Worm (Caenorhabditis elegans) whole organism, L1 larva: ENCODE results near the gene T07A5.1.

Experiments used
- C16A3.4 ChIP-seq: fragments of 150-350 bp; optimal IDR thresholded peaks from 2 replicates; lab custom pipeline; 2014; ENCODE audit warnings: missing biosample characterization, missing genetic modification characterization
- F16B12.6 ChIP-seq: fragments of 150-350 bp; optimal IDR thresholded peaks from 2 replicates; lab custom pipeline; 2014; ENCODE audit warnings: missing biosample characterization, missing genetic modification characterization
- Y116A8C.19 ChIP-seq: sonication (generic microtip); optimal IDR thresholded peaks from 2 replicates; lab custom pipeline; 2016; ENCODE audit warnings: missing compliant biosample characterization, missing genetic modification characterization, borderline replicate concordance
- aha-1 ChIP-seq: fragments of 150-350 bp; optimal IDR thresholded peaks from 2 replicates; lab custom pipeline; 2014; ENCODE audit warnings: missing biosample characterization, missing genetic modification characterization
- alr-1 ChIP-seq: fragments of 200-800 bp; sonication (Bioruptor generic); optimal IDR thresholded peaks from 2 replicates; lab custom pipeline; 2018; ENCODE audit warnings: borderline replicate concordance, mild to moderate bottlenecking, missing genetic modification characterization, missing compliant biosample characterization
- aly-2 ChIP-seq: fragments of 150-350 bp; optimal IDR thresholded peaks from 2 replicates; lab custom pipeline; 2014; ENCODE audit warnings: missing biosample characterization, missing genetic modification characterization
- ceh-8 ChIP-seq: fragments of 200-800 bp; sonication (Bioruptor generic); optimal IDR thresholded peaks from 2 replicates; lab custom pipeline; 2018; ENCODE audit warnings: mild to moderate bottlenecking, missing genetic modification characterization, moderate library complexity, missing compliant biosample characterization
- ces-1 ChIP-seq: fragments of 150-350 bp; optimal IDR thresholded peaks from 2 replicates; lab custom pipeline; 2014; ENCODE audit warnings: missing biosample characterization, missing genetic modification reagents, missing genetic modification characterization
- dpl-1 ChIP-seq, 3 experiments: fragments of 150-350 bp in 2 of 3; sonication (generic microtip) in 1 of 3; optimal IDR thresholded peaks; 2 replicates each; lab custom pipeline; 2014 to 2017; ENCODE audit warnings: missing biosample characterization in 3 of 3, missing genetic modification characterization in 3 of 3, missing genetic modification reagents in 3 of 3
- efl-1 ChIP-seq, 4 experiments: fragments of 150-350 bp; optimal IDR thresholded peaks in 3 of 4; peaks in 1 of 4; 1 replicate in 1 of 4; 2 replicates in 3 of 4; lab custom pipeline; 2014; ENCODE audit warnings: missing biosample characterization in 2 of 4, missing genetic modification characterization in 2 of 4, missing genetic modification reagents in 2 of 4
- elt-2 ChIP-seq: sonication (generic microtip); optimal IDR thresholded peaks from 2 replicates; lab custom pipeline; 2016; ENCODE audit warnings: missing genetic modification characterization, mild to moderate bottlenecking, inconsistent platforms, missing compliant biosample characterization, missing genetic modification reagents
- fkh-4 ChIP-seq: sonication (generic microtip); optimal IDR thresholded peaks from 2 replicates; lab custom pipeline; 2016; ENCODE audit warnings: missing compliant biosample characterization, missing genetic modification characterization, borderline replicate concordance
- fkh-8 ChIP-seq: sonication (generic microtip); optimal IDR thresholded peaks from 2 replicates; lab custom pipeline; 2016; ENCODE audit warnings: mild to moderate bottlenecking, missing genetic modification characterization, missing compliant biosample characterization
- grh-1 ChIP-seq: fragments of 200-800 bp; sonication (Bioruptor generic); IDR thresholded peaks from 2 replicates; pipeline ENCODE4 v1.3.6; 2022; ENCODE audit warnings: missing genetic modification reagents, missing genetic modification characterization, missing compliant biosample characterization
- hlh-4 ChIP-seq: sonication (generic microtip); optimal IDR thresholded peaks from 2 replicates; lab custom pipeline; 2016; ENCODE audit warnings: mild to moderate bottlenecking, missing genetic modification characterization, missing compliant biosample characterization
- isw-1 ChIP-seq: fragments of 200-800 bp; sonication (Bioruptor generic); IDR thresholded peaks from 2 replicates; pipeline ENCODE4 v1.3.6; 2022; ENCODE audit warnings: missing genetic modification characterization, missing compliant biosample characterization
- lin-13 ChIP-seq: fragments of 150-350 bp; optimal IDR thresholded peaks from 2 replicates; lab custom pipeline; 2014; ENCODE audit warnings: missing biosample characterization, missing genetic modification reagents, missing genetic modification characterization
- lin-14 ChIP-seq: fragments of 200-800 bp; sonication (Bioruptor generic); optimal IDR thresholded peaks from 2 replicates; lab custom pipeline; 2018; ENCODE audit warnings: mild to moderate bottlenecking, missing genetic modification characterization, moderate library complexity, missing compliant biosample characterization
- lin-15B ChIP-seq: fragments of 150-350 bp; sonication (generic microtip); optimal IDR thresholded peaks from 3 replicates; lab custom pipeline; 2014; ENCODE audit warnings: missing biosample characterization, missing genetic modification characterization
- mdl-1 ChIP-seq, 2 experiments: fragments of 150-350 bp; optimal IDR thresholded peaks; 2 replicates each; lab custom pipeline; 2014 to 2017; ENCODE audit warnings: missing biosample characterization in 2 of 2, missing genetic modification characterization in 2 of 2, inconsistent platforms in 1 of 2
- mef-2 ChIP-seq: fragments of 150-350 bp; optimal IDR thresholded peaks from 2 replicates; lab custom pipeline; 2014; ENCODE audit warnings: missing biosample characterization, missing genetic modification characterization
- mep-1 ChIP-seq: fragments of 150-350 bp; optimal IDR thresholded peaks from 2 replicates; lab custom pipeline; 2014; ENCODE audit warnings: missing biosample characterization, missing genetic modification characterization
- nhr-12 ChIP-seq: sonication (generic microtip); optimal IDR thresholded peaks from 2 replicates; lab custom pipeline; 2017; ENCODE audit warnings: missing biosample characterization, missing genetic modification characterization
- nhr-19 ChIP-seq: fragments of 200-800 bp; sonication (Bioruptor generic); conservative IDR thresholded peaks from 2 replicates; pipeline ENCODE4 v1.3.6; 2022; ENCODE audit warnings: missing genetic modification characterization, missing compliant biosample characterization
- nhr-20 ChIP-seq: sonication (generic microtip); optimal IDR thresholded peaks from 2 replicates; lab custom pipeline; 2016; ENCODE audit warnings: mild to moderate bottlenecking, missing genetic modification characterization, missing compliant biosample characterization
- nhr-28 ChIP-seq: fragments of 150-350 bp; optimal IDR thresholded peaks from 2 replicates; lab custom pipeline; 2014; ENCODE audit warnings: missing biosample characterization, missing genetic modification characterization
- nhr-47 ChIP-seq: sonication (generic microtip); optimal IDR thresholded peaks from 2 replicates; lab custom pipeline; 2016; ENCODE audit warnings: mild to moderate bottlenecking, missing genetic modification characterization, moderate library complexity, missing compliant biosample characterization
- nhr-71 ChIP-seq: sonication (generic microtip); optimal IDR thresholded peaks from 2 replicates; lab custom pipeline; 2016; ENCODE audit warnings: mild to moderate bottlenecking, missing genetic modification characterization, moderate library complexity, missing compliant biosample characterization
- nhr-84 ChIP-seq: sonication (generic microtip); optimal IDR thresholded peaks from 2 replicates; lab custom pipeline; 2017; ENCODE audit warnings: missing biosample characterization, missing genetic modification characterization
- nhr-85 ChIP-seq: sonication (generic microtip); peaks from one replicate; lab custom pipeline; 2016; ENCODE audit warnings: missing genetic modification characterization, inconsistent platforms, missing compliant biosample characterization
- nhr-90 ChIP-seq: sonication (generic microtip); optimal IDR thresholded peaks from 2 replicates; lab custom pipeline; 2016; ENCODE audit warnings: mild to moderate bottlenecking, missing genetic modification characterization, missing compliant biosample characterization; ENCODE audit not compliant: poor library complexity
- pax-3 ChIP-seq: fragments of 200-800 bp; sonication (Bioruptor generic); optimal IDR thresholded peaks from 2 replicates; lab custom pipeline; 2018; ENCODE audit warnings: mild to moderate bottlenecking, missing genetic modification characterization, moderate library complexity, missing compliant biosample characterization
- snu-23 ChIP-seq: sonication (generic microtip); optimal IDR thresholded peaks from 2 replicates; lab custom pipeline; 2016; ENCODE audit warnings: missing genetic modification characterization, missing compliant biosample characterization
- sox-4 ChIP-seq: sonication (generic microtip); optimal IDR thresholded peaks from 2 replicates; lab custom pipeline; 2016; ENCODE audit warnings: missing genetic modification characterization, missing compliant biosample characterization
- sptf-1 ChIP-seq: fragments of 150-350 bp; optimal IDR thresholded peaks from 2 replicates; lab custom pipeline; 2014; ENCODE audit warnings: missing biosample characterization, missing genetic modification characterization
- tbx-2 ChIP-seq: sonication (generic microtip); optimal IDR thresholded peaks from 2 replicates; lab custom pipeline; 2016; ENCODE audit warnings: missing genetic modification characterization, missing compliant biosample characterization
- tlp-1 ChIP-seq: fragments of 150-350 bp; optimal IDR thresholded peaks from 2 replicates; lab custom pipeline; 2014; ENCODE audit warnings: missing biosample characterization, missing genetic modification characterization
- unc-130 ChIP-seq: fragments of 150-350 bp; optimal IDR thresholded peaks from 2 replicates; lab custom pipeline; 2017; ENCODE audit warnings: missing biosample characterization, missing genetic modification characterization, inconsistent platforms
- unc-62 ChIP-seq: fragments of 150-350 bp; optimal IDR thresholded peaks from 2 replicates; lab custom pipeline; 2014; ENCODE audit warnings: missing biosample characterization, missing genetic modification reagents, missing genetic modification characterization
- unc-86 ChIP-seq: sonication (generic microtip); optimal IDR thresholded peaks from 2 replicates; lab custom pipeline; 2016; ENCODE audit warnings: missing genetic modification characterization, missing compliant biosample characterization
- xbp-1 ChIP-seq: sonication (generic microtip); optimal IDR thresholded peaks from 2 replicates; lab custom pipeline; 2016; ENCODE audit warnings: missing genetic modification characterization, missing compliant biosample characterization
- zip-4 ChIP-seq: fragments of 200-800 bp; sonication (Bioruptor generic); optimal IDR thresholded peaks from 2 replicates; lab custom pipeline; 2018; ENCODE audit warnings: mild to moderate bottlenecking, missing genetic modification characterization, moderate library complexity, missing compliant biosample characterization
- ztf-11 ChIP-seq, 2 experiments: sonication (generic microtip); optimal IDR thresholded peaks; 2 replicates each; lab custom pipeline; 2016 to 2017; ENCODE audit warnings: missing genetic modification characterization in 2 of 2, missing biosample characterization in 1 of 2, missing compliant biosample characterization in 1 of 2
- ztf-4 ChIP-seq: fragments of 150-350 bp; optimal IDR thresholded peaks from 2 replicates; lab custom pipeline; 2014; ENCODE audit warnings: missing biosample characterization, missing genetic modification characterization

T07A5.1 gene

ce11 chrIII:10284214-10284613, 21.8 kb downstream of the T07A5.1 start (continued):
- TF ChIP-seq unc-130 (tag; lab: Kevin White, UChicago) (no peak), hlh-4 (no peak), dpl-1 (GFP tag; optimal IDR thresholded peaks at IDR 0.05; lab: Kevin White, UChicago) (peak in 2 of 3 experiments; percentile 25 to 33), ztf-4 (tag; lab: Kevin White, UChicago) (no peak), pax-3 (peak; percentile 53), elt-2 (tag; lab: Kevin White, UChicago) (no peak), nhr-71 (tag; lab: Kevin White, UChicago) (peak; percentile 80), tlp-1 (tag; lab: Kevin White, UChicago) (no peak), fkh-8 (peak; percentile 91), lin-14 (peak; percentile 98), snu-23 (GFP tag; lab: Kevin White, UChicago) (peak; percentile 37), efl-1 (optimal IDR thresholded peaks at IDR 0.05; lab: Kevin White, UChicago) (peak; percentile 43 to 45), efl-1 (GFP tag; optimal IDR thresholded peaks at IDR 0.05 in 1 of 2; lab: Kevin White, UChicago) (peak in 1 of 2 experiments; percentile 35), mef-2 (peak; percentile 8), aly-2 (tag; lab: Kevin White, UChicago) (no peak), aha-1 (tag; lab: Kevin White, UChicago) (no peak), xbp-1 (tag; lab: Kevin White, UChicago) (peak; percentile 49), ces-1 (peak; percentile 24), mep-1 (peak; percentile 13), lin-15B (tag; lab: Kevin White, UChicago) (no peak), nhr-19 (GFP tag; lab: Robert Waterston, UW) (0 out of 2 replicates have a peak, but pooled peaks have one; percentile 29), ceh-8 (GFP tag; lab: Kevin White, UChicago) (peak; percentile 13), tbx-2 (peak; percentile 68), nhr-90 (tag; lab: Kevin White, UChicago) (no peak), alr-1 (tag; lab: Kevin White, UChicago) (no peak), unc-86 (tag; lab: Kevin White, UChicago) (peak; percentile 82), fkh-4 (tag; lab: Kevin White, UChicago) (no peak), nhr-47 (tag; lab: Kevin White, UChicago) (peak; percentile 73), mdl-1 (tag; optimal IDR thresholded peaks at IDR 0.05; lab: Kevin White, UChicago) (peak in 1 of 2 experiments; percentile 39), nhr-12 (tag; lab: Kevin White, UChicago) (no peak), F16B12.6 (tag; lab: Kevin White, UChicago) (peak; percentile 4), isw-1 (GFP tag; lab: Robert Waterston, UW) (peak; percentile 69), sox-4 (tag; lab: Kevin White, UChicago) (no peak)

- TF ChIP-seq nhr-84 (tag; lab: Kevin White, UChicago) (no peak), hlh-4 (no peak), C16A3.4 (tag; lab: Kevin White, UChicago) (no peak), nhr-90 (tag; lab: Kevin White, UChicago) (no peak)
- TF ChIP-seq, all 84 proteins: peak for 0
Measured at ce11 chrIII:10278826-10279225, 27.2 kb downstream of the T07A5.1 start, which contains the start of gene pad-2. TSS of gene pad-2 (plus strand) at chrIII:10279126.

ce11 chrIII:10271807-10272206, 34.2 kb downstream of the T07A5.1 start:
- TF ChIP-seq zip-4 (GFP tag; lab: Kevin White, UChicago), result no peak
- TF ChIP-seq efl-1 (optimal IDR thresholded peaks at IDR 0.05; lab: Kevin White, UChicago), result no peak
- TF ChIP-seq efl-1 (GFP tag; optimal IDR thresholded peaks at IDR 0.05 in 1 of 2; lab: Kevin White, UChicago), result peak in 1 of 2 experiments; percentile 70

ce11 chrIII:10270778-10271307, 35.2 kb downstream of the T07A5.1 start, which contains the start of gene cnk-1:
TSS of gene cnk-1 (plus strand) at chrIII:10271257.
- TF ChIP-seq nhr-71 (tag; lab: Kevin White, UChicago) (peak; percentile 93), lin-15B (tag; lab: Kevin White, UChicago) (peak; percentile 83), nhr-20 (tag; lab: Kevin White, UChicago) (peak; percentile 77), Y116A8C.19 (no peak), aly-2 (tag; lab: Kevin White, UChicago) (no peak), sptf-1 (no peak), grh-1 (GFP tag; lab: Robert Waterston, UW) (peak; percentile 96), elt-2 (tag; lab: Kevin White, UChicago) (peak; percentile 40), unc-62 (GFP tag; lab: Kevin White, UChicago) (no peak), zip-4 (GFP tag; lab: Kevin White, UChicago) (peak; percentile 32), pax-3 (peak; percentile 87), nhr-85 (peak; percentile 90), mep-1 (peak; percentile 43), ztf-11 (tag; optimal IDR thresholded peaks at IDR 0.05; lab: Kevin White, UChicago) (peak in 1 of 2 experiments; percentile 90), C16A3.4 (tag; lab: Kevin White, UChicago) (no peak), ceh-8 (GFP tag; lab: Kevin White, UChicago) (peak; percentile 57), lin-13 (GFP tag; lab: Kevin White, UChicago) (peak; percentile 34), nhr-28 (tag; lab: Kevin White, UChicago) (no peak), alr-1 (tag; lab: Kevin White, UChicago) (no peak), snu-23 (GFP tag; lab: Kevin White, UChicago) (peak; percentile 88)
